Fruit fly (Drosophila melanogaster): Measurements from ENCODE around the gene PGAP5.

PGAP5 gene

dm6 chr2L:8204996-8205567, 6.4 kb downstream of the PGAP5 start, which contains the start of gene SLC5A11 (continued):
- peak; percentile 88 for TF ChIP-seq ap (GFP tag; IDR thresholded peaks at IDR 0.05)
- peak; percentile 83 for TF ChIP-seq crc (GFP tag; optimal IDR thresholded peaks at IDR 0.05)
- TF ChIP-seq CG9797 (GFP tag; optimal IDR thresholded peaks at IDR 0.05): peak; percentile 19
- peak; percentile 82 for TF ChIP-seq wdn (GFP tag; IDR thresholded peaks at IDR 0.05)
- TF ChIP-seq HLH4C (GFP tag; IDR thresholded peaks at IDR 0.05; ENCODE audit: partially characterized antibody): no peak
- TF ChIP-seq Spps (tag; optimal IDR thresholded peaks at IDR 0.05): peak; percentile 77
- TF ChIP-seq CG7745 (tag; optimal IDR thresholded peaks at IDR 0.05): no peak
- peak; percentile 93 for TF ChIP-seq gce (GFP tag; IDR thresholded peaks at IDR 0.05)
- peak; percentile 16 for TF ChIP-seq pzg (GFP tag; optimal IDR thresholded peaks at IDR 0.05)
- peak; percentile 73 for TF ChIP-seq CG9609 (GFP tag; optimal IDR thresholded peaks at IDR 0.05)
- peak; percentile 99 for TF ChIP-seq Ssrp (tag; optimal IDR thresholded peaks at IDR 0.05)
- no peak for TF ChIP-seq fd102C (GFP tag; optimal IDR thresholded peaks at IDR 0.05)
- TF ChIP-seq CG15696 (tag; optimal IDR thresholded peaks at IDR 0.05): peak; percentile 70
- TF ChIP-seq Fer2 (tag; optimal IDR thresholded peaks at IDR 0.05): peak; percentile 90
- no peak for TF ChIP-seq yki (optimal IDR thresholded peaks at IDR 0.05)
- peak; percentile 95 for TF ChIP-seq rib (GFP tag; IDR thresholded peaks at IDR 0.05)
- peak; percentile 88 for TF ChIP-seq Sox102F (GFP tag; optimal IDR thresholded peaks at IDR 0.05)
- TF ChIP-seq sisA (GFP tag; IDR thresholded peaks at IDR 0.05): peak; percentile 99
- TF ChIP-seq cad (GFP tag; optimal IDR thresholded peaks at IDR 0.05): no peak
- peak; percentile 94 for TF ChIP-seq CG14667 (GFP tag; IDR thresholded peaks at IDR 0.05)
- TF ChIP-seq CG4707 (GFP tag; optimal IDR thresholded peaks at IDR 0.05): peak; percentile 81
- peak; percentile 85 for TF ChIP-seq Jarid2 (GFP tag; optimal IDR thresholded peaks at IDR 0.05)
- TF ChIP-seq CG17612 (GFP tag; IDR thresholded peaks at IDR 0.05): peak; percentile 88
- TF ChIP-seq CG17568 (GFP tag; optimal IDR thresholded peaks at IDR 0.05): peak; percentile 90
- peak; percentile 96 for TF ChIP-seq CG6813 (GFP tag; optimal IDR thresholded peaks at IDR 0.05)
- TF ChIP-seq crp (GFP tag; optimal IDR thresholded peaks at IDR 0.05): peak in 1 of 2 experiments; percentile 71
- TF ChIP-seq CG12744 (GFP tag; optimal IDR thresholded peaks at IDR 0.05): peak; percentile 47
- TF ChIP-seq CG15011 (GFP tag; optimal IDR thresholded peaks at IDR 0.05): peak; percentile 95
- peak; percentile 95 for TF ChIP-seq mam (GFP tag; optimal IDR thresholded peaks at IDR 0.05)
- TF ChIP-seq ranshi (GFP tag; IDR thresholded peaks at IDR 0.05): peak; percentile 89
- TF ChIP-seq so (GFP tag; IDR thresholded peaks at IDR 0.05): peak; percentile 99
- TF ChIP-seq Elba2 (GFP tag; optimal IDR thresholded peaks at IDR 0.05): peak; percentile 61
- peak; percentile 49 for TF ChIP-seq dan (GFP tag; IDR thresholded peaks at IDR 0.05)
- peak; percentile 89 for TF ChIP-seq CG7987 (GFP tag; optimal IDR thresholded peaks at IDR 0.05)
- peak; percentile 92 for TF ChIP-seq CG1233 (GFP tag; optimal IDR thresholded peaks at IDR 0.05)
- TF ChIP-seq CG7928 (GFP tag; optimal IDR thresholded peaks at IDR 0.05): peak; percentile 64
- peak; percentile 99 for TF ChIP-seq bcd (GFP tag; optimal IDR thresholded peaks at IDR 0.05)
- TF ChIP-seq Hmx (GFP tag; optimal IDR thresholded peaks at IDR 0.05): peak; percentile 98
- TF ChIP-seq MTF-1 (GFP tag; optimal IDR thresholded peaks at IDR 0.05; ENCODE audit: borderline replicate concordance): peak; percentile 63
- TF ChIP-seq CG6254 (GFP tag; optimal IDR thresholded peaks at IDR 0.05): peak; percentile 89
- TF ChIP-seq CG1603 (tag; optimal IDR thresholded peaks at IDR 0.05): peak; percentile 83
- peak; percentile 98 for TF ChIP-seq peb (GFP tag; IDR thresholded peaks at IDR 0.05)
- peak; percentile 85 for TF ChIP-seq onecut (GFP tag; IDR thresholded peaks at IDR 0.05)
- peak; percentile 53 for TF ChIP-seq Mad (GFP tag; optimal IDR thresholded peaks at IDR 0.05)
- TF ChIP-seq schlank (tag; optimal IDR thresholded peaks at IDR 0.05): peak; percentile 70
- no peak for TF ChIP-seq pan (optimal IDR thresholded peaks at IDR 0.05)
- peak in 1 of 2 experiments; percentile 98 for TF ChIP-seq pan (GFP tag; optimal IDR thresholded peaks at IDR 0.05 in 1 of 2, IDR thresholded peaks at IDR 0.05 in 1 of 2)
- TF ChIP-seq CG12104 (GFP tag; optimal IDR thresholded peaks at IDR 0.05): peak; percentile 100
- TF ChIP-seq h (optimal IDR thresholded peaks at IDR 0.05): no peak
- TF ChIP-seq Oli (tag; optimal IDR thresholded peaks at IDR 0.05): peak; percentile 94
- peak; percentile 100 for TF ChIP-seq D19B (GFP tag; optimal IDR thresholded peaks at IDR 0.05)
